Fruit fly (Drosophila melanogaster): ENCODE data around the gene CG32533.

The CG32533 gene

DNA sequence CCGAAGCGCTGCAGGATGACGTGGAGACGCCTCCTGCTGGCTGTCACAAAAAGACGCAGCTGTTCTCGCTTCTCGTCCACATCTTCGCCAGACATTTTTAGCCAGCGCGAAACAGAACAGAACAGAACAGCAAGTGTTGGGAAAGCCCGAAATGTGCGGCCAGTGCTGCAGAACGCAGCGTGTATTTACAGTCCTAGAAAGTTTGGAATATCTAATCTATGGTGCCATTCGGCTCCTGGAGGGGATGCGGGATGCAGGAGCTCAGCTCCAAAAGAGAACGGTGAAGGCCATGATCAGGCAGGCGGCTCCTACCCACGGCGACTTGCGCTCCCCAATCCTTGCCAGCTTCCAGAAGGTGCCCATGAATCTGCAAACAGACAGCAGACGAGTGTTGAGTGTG lies 15.1 kb upstream of the CG32533 start, which contains the start of gene CG12204:
Gene CG12204 (minus strand): TSS at position 117 of the 400 bp plus-strand sequence.
- no peak for TF ChIP-seq Dif (GFP tag; optimal IDR thresholded peaks at IDR 0.05; ENCODE audit: partially characterized antibody)
- peak; percentile 18 for TF ChIP-seq Sp1 (GFP tag; optimal IDR thresholded peaks at IDR 0.05)
- TF ChIP-seq rgr (GFP tag; optimal IDR thresholded peaks at IDR 0.05) = peak; percentile 50
- peak; percentile 13 for TF ChIP-seq ey (GFP tag; optimal IDR thresholded peaks at IDR 0.05)
- TF ChIP-seq HLH106 (tag; optimal IDR thresholded peaks at IDR 0.05) = peak; percentile 25
- TF ChIP-seq Hr83 (GFP tag; optimal IDR thresholded peaks at IDR 0.05; ENCODE audit: poor library complexity, severe bottlenecking) = peak; percentile 26
- TF ChIP-seq CrebA (GFP tag; optimal IDR thresholded peaks at IDR 0.05; ENCODE audit: borderline replicate concordance) = no peak
- TF ChIP-seq OdsH (GFP tag; optimal IDR thresholded peaks at IDR 0.05) = peak; percentile 18
- TF ChIP-seq psq (GFP tag; optimal IDR thresholded peaks at IDR 0.05) = no peak

DNA sequence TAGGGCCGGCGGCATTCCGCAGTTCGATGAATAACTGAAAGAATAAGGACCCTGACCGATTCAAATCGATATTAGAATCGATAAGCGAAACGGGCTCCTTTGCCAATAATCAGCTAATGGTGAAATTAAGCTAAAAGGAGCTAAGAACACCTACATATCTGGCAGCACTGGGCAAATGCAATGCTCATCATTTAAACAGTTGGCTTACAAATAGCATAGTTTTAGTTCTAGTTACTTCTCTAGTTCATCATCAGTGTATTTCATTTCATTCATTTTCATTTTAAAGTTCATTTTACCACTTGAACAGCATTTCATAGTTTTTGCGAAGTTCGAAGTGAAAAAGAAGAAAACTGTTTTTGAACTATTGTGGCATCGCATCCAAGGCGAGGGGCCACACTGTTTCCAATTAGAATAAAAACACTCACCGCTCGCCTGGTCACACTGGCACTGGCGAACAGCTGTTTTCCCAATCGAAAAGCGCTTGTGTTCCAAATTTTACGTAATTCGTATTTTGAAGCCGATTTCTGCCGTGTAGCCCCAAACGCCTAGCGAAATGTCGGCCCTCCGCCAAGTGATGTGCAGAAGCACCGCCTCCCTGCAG lies 12.9 kb upstream of the CG32533 start, which contains the start of the genes pcm and ND-18:
Gene pcm (minus strand): TSS at position 28 of the 601 bp plus-strand sequence.
Gene ND-18 (plus strand): TSS at position 438 of the 601 bp plus-strand sequence.
- TF ChIP-seq pan (optimal IDR thresholded peaks at IDR 0.05) (no peak), Mio (GFP tag; optimal IDR thresholded peaks at IDR 0.05) (no peak), psq (GFP tag; optimal IDR thresholded peaks at IDR 0.05) (peak; percentile 6), Myc (optimal IDR thresholded peaks at IDR 0.05) (peak; percentile 23)

dm6 chrX:19485057-19485456 lies 5.8 kb upstream of the CG32533 start:
- TF ChIP-seq dsf (GFP tag; optimal IDR thresholded peaks at IDR 0.05; ENCODE audit: borderline replicate concordance) (no peak), sage (GFP tag; optimal IDR thresholded peaks at IDR 0.05) (no peak), CG9705 (GFP tag; optimal IDR thresholded peaks at IDR 0.05) (no peak), foxo (GFP tag; optimal IDR thresholded peaks at IDR 0.05) (no peak), Mio (GFP tag; optimal IDR thresholded peaks at IDR 0.05) (no peak), dmrt93B (GFP tag; optimal IDR thresholded peaks at IDR 0.05) (no peak), psq (GFP tag; optimal IDR thresholded peaks at IDR 0.05) (no peak), Vsx2 (GFP tag; optimal IDR thresholded peaks at IDR 0.05; ENCODE audit: partially characterized antibody) (no peak), Dfd (GFP tag; optimal IDR thresholded peaks at IDR 0.05) (no peak), CG32264 (GFP tag; optimal IDR thresholded peaks at IDR 0.05) (no peak), OdsH (GFP tag; optimal IDR thresholded peaks at IDR 0.05) (no peak), ey (GFP tag; optimal IDR thresholded peaks at IDR 0.05) (no peak), CrebA (GFP tag; optimal IDR thresholded peaks at IDR 0.05; ENCODE audit: borderline replicate concordance) (no peak), jim (GFP tag; optimal IDR thresholded peaks at IDR 0.05) (no peak), N (GFP tag; optimal IDR thresholded peaks at IDR 0.05) (no peak), Hr78 (GFP tag; optimal IDR thresholded peaks at IDR 0.05) (no peak), Abd-B (GFP tag; optimal IDR thresholded peaks at IDR 0.05) (no peak), Rel (GFP tag; optimal IDR thresholded peaks at IDR 0.05) (no peak), Rel (tag; optimal IDR thresholded peaks at IDR 0.05) (no peak), lola (GFP tag; optimal IDR thresholded peaks at IDR 0.05) (no peak), h (GFP tag; optimal IDR thresholded peaks at IDR 0.05) (no peak)

DNA sequence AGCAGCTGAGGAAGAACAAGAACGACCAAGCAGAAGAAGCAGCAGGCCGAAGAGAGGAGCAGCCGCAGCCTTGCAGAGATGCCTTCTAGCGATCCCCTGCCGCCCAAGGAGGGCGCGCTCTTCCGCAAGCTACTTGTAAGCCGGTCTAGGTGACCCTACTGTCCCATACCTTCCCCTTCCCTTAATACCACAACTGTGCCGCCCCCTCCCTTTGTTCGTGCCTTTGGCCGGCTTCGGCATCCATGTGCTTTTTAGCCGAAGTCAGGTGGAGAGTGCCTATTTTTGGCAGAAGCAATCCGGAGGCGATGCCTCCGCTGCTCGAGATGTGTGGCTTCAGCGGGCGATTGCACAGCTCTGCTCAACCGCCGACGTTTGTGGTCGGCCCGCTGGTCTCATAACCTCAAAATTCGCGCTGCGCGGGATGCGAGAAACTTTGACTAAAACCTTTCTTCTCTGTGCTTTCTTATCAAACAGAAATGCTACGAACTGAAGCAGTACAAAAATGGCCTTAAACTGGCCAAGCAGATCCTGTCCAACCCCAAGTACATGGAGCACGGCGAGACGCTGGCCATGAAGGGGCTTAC lies 1.4 kb upstream of the CG32533 start:
- TF ChIP-seq tai (GFP tag; optimal IDR thresholded peaks at IDR 0.05) (no peak), Rel (GFP tag; optimal IDR thresholded peaks at IDR 0.05) (no peak), Rel (tag; optimal IDR thresholded peaks at IDR 0.05) (no peak), Sp1 (GFP tag; optimal IDR thresholded peaks at IDR 0.05) (no peak)

DNA sequence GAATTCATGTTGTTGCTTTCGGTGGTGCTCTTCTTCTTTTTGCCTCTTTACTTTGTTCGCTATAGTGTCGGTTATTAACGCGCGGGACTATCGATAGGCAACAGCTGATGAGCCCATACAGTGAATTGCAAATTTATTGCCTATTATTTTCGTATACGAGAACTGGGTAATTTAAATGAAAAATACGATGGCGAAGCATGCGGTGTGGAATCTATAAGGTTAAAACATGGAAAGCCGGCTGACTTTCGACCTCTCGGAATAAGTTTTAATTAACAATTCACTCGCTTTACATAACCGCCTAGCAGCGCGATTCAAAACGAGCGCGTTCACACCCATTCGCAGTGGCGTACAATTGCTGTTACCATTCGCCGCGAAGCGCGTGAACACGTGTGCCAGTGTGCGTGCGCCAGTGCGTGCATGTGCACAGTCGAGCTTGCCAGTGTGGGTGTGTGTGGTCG lies 687 bp upstream of the CG32533 start, which contains the start of the genes Naa15-16 and mRpS14:
Gene Naa15-16 (plus strand): TSS at position 116 of the 458 bp plus-strand sequence.
Gene mRpS14 (minus strand): TSS at position 370 of the 458 bp plus-strand sequence.
- TF ChIP-seq pan (optimal IDR thresholded peaks at IDR 0.05) (no peak), dl (GFP tag; optimal IDR thresholded peaks at IDR 0.05; ENCODE audit: insufficient read depth in 1 of 2, partially characterized antibody in 2 of 2) (no peak), sage (GFP tag; optimal IDR thresholded peaks at IDR 0.05) (no peak), CrebA (GFP tag; optimal IDR thresholded peaks at IDR 0.05; ENCODE audit: borderline replicate concordance) (no peak), OdsH (GFP tag; optimal IDR thresholded peaks at IDR 0.05) (no peak), psq (GFP tag; optimal IDR thresholded peaks at IDR 0.05) (no peak), N (GFP tag; optimal IDR thresholded peaks at IDR 0.05) (no peak), Myc (optimal IDR thresholded peaks at IDR 0.05) (peak; percentile 57), CG32264 (GFP tag; optimal IDR thresholded peaks at IDR 0.05) (no peak), lola (GFP tag; optimal IDR thresholded peaks at IDR 0.05) (no peak), tai (GFP tag; optimal IDR thresholded peaks at IDR 0.05) (no peak), Abd-B (GFP tag; optimal IDR thresholded peaks at IDR 0.05) (no peak), br (GFP tag; optimal IDR thresholded peaks at IDR 0.05) (no peak), Hr83 (GFP tag; optimal IDR thresholded peaks at IDR 0.05; ENCODE audit: poor library complexity, severe bottlenecking) (no peak), Sp1 (GFP tag; optimal IDR thresholded peaks at IDR 0.05) (peak; percentile 19)

All from whole organism, wandering third instar larva.